Worm (Caenorhabditis elegans): ENCODE measurements around the gene F48G7.10.

DNA sequence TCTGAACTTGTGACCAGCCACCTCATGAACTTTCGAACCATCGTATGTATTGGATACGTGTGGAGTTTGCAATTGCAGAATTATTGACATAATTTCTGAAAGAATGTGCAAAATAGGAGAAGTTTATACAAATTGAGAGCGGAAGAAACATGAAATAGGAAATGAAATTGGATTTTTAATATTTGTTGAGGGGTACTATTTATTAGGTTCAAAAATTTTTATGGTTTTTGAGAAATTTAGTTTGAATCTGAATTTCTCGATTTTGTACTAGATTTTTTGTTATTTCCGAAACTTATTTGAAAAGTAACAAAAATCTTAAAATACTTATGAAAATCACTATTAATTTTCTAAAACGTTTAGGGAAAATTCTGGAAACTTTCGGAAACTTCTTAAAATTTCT lies 6.2 kb downstream of the F48G7.10 start, which contains the start of gene F48G7.9:
- TF ChIP-seq Y53G8AR.9 (GFP tag; conservative IDR thresholded peaks at IDR 0.05) (no peak), Y95B8A.8 (GFP tag; IDR thresholded peaks at IDR 0.05) (no peak), ama-1 (optimal IDR thresholded peaks at IDR 0.05) (no peak), ama-1 (GFP tag; optimal IDR thresholded peaks at IDR 0.05) (no peak), aptf-2 (GFP tag; conservative IDR thresholded peaks at IDR 0.05) (no peak), lin-54 (GFP tag; optimal IDR thresholded peaks at IDR 0.05) (no peak), madf-3 (GFP tag; IDR thresholded peaks at IDR 0.05) (no peak), snpc-4 (GFP tag; optimal IDR thresholded peaks at IDR 0.05) (no peak), snpc-4 (tag; optimal IDR thresholded peaks at IDR 0.05) (no peak), K12H6.12 (tag; optimal IDR thresholded peaks at IDR 0.05) (no peak), lsl-1 (GFP tag; optimal IDR thresholded peaks at IDR 0.05) (no peak), pha-4 (tag; optimal IDR thresholded peaks at IDR 0.05) (no peak), repo-1 (tag; optimal IDR thresholded peaks at IDR 0.05) (no peak), him-1 (tag; optimal IDR thresholded peaks at IDR 0.05) (no peak)

All from whole organism, young adult.